Worm (Caenorhabditis elegans): ENCODE data around the gene T22F3.10.
A peak's percentile ranks its signal among the peaks of the same experiment; 100 is the strongest.

Gene T22F3.10

ce11 chrV:3588223-3588622 lies 23.3 kb downstream of the T22F3.10 start:
- 0 out of 2 replicates have a peak, but pooled peaks have one; percentile 49 for TF ChIP-seq mxl-2 (GFP tag; conservative IDR thresholded peaks at IDR 0.05)
- TF ChIP-seq egl-43 (GFP tag; IDR thresholded peaks at IDR 0.05): peak; percentile 81
- TF ChIP-seq zip-2 (tag; optimal IDR thresholded peaks at IDR 0.05): no peak
- TF ChIP-seq php-3 (GFP tag; IDR thresholded peaks at IDR 0.05): 0 out of 2 replicates have a peak, but pooled peaks have one; percentile 17
- TF ChIP-seq lin-13 (GFP tag; optimal IDR thresholded peaks at IDR 0.05): peak; percentile 42
- TF ChIP-seq ctbp-1 (GFP tag; IDR thresholded peaks at IDR 0.05): 0 out of 2 replicates have a peak, but pooled peaks have one; percentile 41
- peak; percentile 6 for TF ChIP-seq lir-3 (tag; optimal IDR thresholded peaks at IDR 0.05)
- peak; percentile 51 for TF ChIP-seq lin-1 (GFP tag; IDR thresholded peaks at IDR 0.05)
- peak; percentile 75 for TF ChIP-seq lim-7 (GFP tag; IDR thresholded peaks at IDR 0.05)
- no peak for TF ChIP-seq madf-9 (GFP tag; conservative IDR thresholded peaks at IDR 0.05)
- TF ChIP-seq daf-16 (GFP tag; optimal IDR thresholded peaks at IDR 0.05): peak in 1 of 2 experiments; percentile 17
- TF ChIP-seq daf-16 (tag; optimal IDR thresholded peaks at IDR 0.05): peak; percentile 45
- TF ChIP-seq sdz-12 (GFP tag; optimal IDR thresholded peaks at IDR 0.05): no peak
- TF ChIP-seq lsy-2 (tag; optimal IDR thresholded peaks at IDR 0.05): peak in 1 of 2 experiments; percentile 22
- peak; percentile 48; the same call in 1 of the 2 replicates for TF ChIP-seq F26F4.8 (GFP tag; conservative IDR thresholded peaks at IDR 0.05)
- no peak for TF ChIP-seq attf-4 (tag; optimal IDR thresholded peaks at IDR 0.05)
- peak; percentile 84 for TF ChIP-seq dmd-8 (GFP tag; IDR thresholded peaks at IDR 0.05)
- no peak for TF ChIP-seq daf-8 (GFP tag; IDR thresholded peaks at IDR 0.05)
- TF ChIP-seq vab-7 (GFP tag; IDR thresholded peaks at IDR 0.05): peak; percentile 58; the same call in 1 of the 2 replicates
- TF ChIP-seq T26A8.4 (GFP tag; IDR thresholded peaks at IDR 0.05): peak; percentile 63
- no peak for TF ChIP-seq pqm-1 (tag; optimal IDR thresholded peaks at IDR 0.05)
- TF ChIP-seq mes-2 (tag; optimal IDR thresholded peaks at IDR 0.05; ENCODE audit: poor library complexity, severe bottlenecking): peak; percentile 35
- peak; percentile 55; the same call in 1 of the 2 replicates for TF ChIP-seq tra-1 (GFP tag; IDR thresholded peaks at IDR 0.05)
- peak; percentile 47; the same call in 1 of the 2 replicates for TF ChIP-seq snpc-1.2 (GFP tag; IDR thresholded peaks at IDR 0.05)
- TF ChIP-seq Y105C5A.15 (GFP tag; IDR thresholded peaks at IDR 0.05): 0 out of 2 replicates have a peak, but pooled peaks have one; percentile 18
- peak; percentile 64 for TF ChIP-seq lin-38 (GFP tag; IDR thresholded peaks at IDR 0.05)
- TF ChIP-seq ceh-20 (GFP tag; IDR thresholded peaks at IDR 0.05): peak; percentile 54; the same call in 1 of the 2 replicates
- TF ChIP-seq nhr-42 (GFP tag; IDR thresholded peaks at IDR 0.05): 0 out of 2 replicates have a peak, but pooled peaks have one; percentile 24
- TF ChIP-seq hmg-1.1 (GFP tag; IDR thresholded peaks at IDR 0.05): peak; percentile 44; the same call in 1 of the 2 replicates
- TF ChIP-seq gei-8 (GFP tag; optimal IDR thresholded peaks at IDR 0.05): no peak
- 0 out of 2 replicates have a peak, but pooled peaks have one; percentile 7 for TF ChIP-seq ceh-44 (GFP tag; IDR thresholded peaks at IDR 0.05)
- 0 out of 2 replicates have a peak, but pooled peaks have one; percentile 36 for TF ChIP-seq arid-1 (GFP tag; conservative IDR thresholded peaks at IDR 0.05)
- 0 out of 2 replicates have a peak, but pooled peaks have one; percentile 42 for TF ChIP-seq D1046.2 (GFP tag; IDR thresholded peaks at IDR 0.05)
- peak; percentile 70 for TF ChIP-seq Y48G9A.11 (GFP tag; IDR thresholded peaks at IDR 0.05)
- no peak for TF ChIP-seq cey-2 (tag; optimal IDR thresholded peaks at IDR 0.05; ENCODE audit: borderline replicate concordance, insufficient read depth)
- TF ChIP-seq dmd-6 (GFP tag; IDR thresholded peaks at IDR 0.05): peak; percentile 24
- TF ChIP-seq madf-5 (GFP tag; IDR thresholded peaks at IDR 0.05): peak in 1 of 2 experiments; percentile 63; a peak in 1 of 4 replicates

ce11 chrV:3587633-3588032 lies 23.9 kb downstream of the T22F3.10 start:
- TF ChIP-seq pha-4 (GFP tag; IDR thresholded peaks at IDR 0.05) (0 out of 2 replicates have a peak, but pooled peaks have one; percentile 22), pha-4 (tag; optimal IDR thresholded peaks at IDR 0.05) (no peak), nhr-28 (tag; optimal IDR thresholded peaks at IDR 0.05) (no peak), dve-1 (tag; optimal IDR thresholded peaks at IDR 0.05; ENCODE audit: insufficient read depth) (peak; percentile 23), Y48G9A.11 (GFP tag; IDR thresholded peaks at IDR 0.05) (0 out of 2 replicates have a peak, but pooled peaks have one; percentile 22), hmg-1.1 (GFP tag; IDR thresholded peaks at IDR 0.05) (0 out of 2 replicates have a peak, but pooled peaks have one; percentile 15), lir-3 (tag; optimal IDR thresholded peaks at IDR 0.05) (no peak), ZK337.2 (GFP tag; IDR thresholded peaks at IDR 0.05) (0 out of 2 replicates have a peak, but pooled peaks have one; percentile 18), dpl-1 (GFP tag; optimal IDR thresholded peaks at IDR 0.05) (peak; percentile 27), hlh-30 (tag; optimal IDR thresholded peaks at IDR 0.05; ENCODE audit: insufficient read depth) (no peak), lin-29 (GFP tag; IDR thresholded peaks at IDR 0.05) (no peak), lin-38 (GFP tag; IDR thresholded peaks at IDR 0.05) (peak; percentile 55), lsy-2 (tag; optimal IDR thresholded peaks at IDR 0.05) (peak in 1 of 2 experiments; percentile 29), mes-2 (tag; optimal IDR thresholded peaks at IDR 0.05; ENCODE audit: poor library complexity, severe bottlenecking) (peak; percentile 75), lin-13 (GFP tag; optimal IDR thresholded peaks at IDR 0.05) (no peak), set-16 (GFP tag; IDR thresholded peaks at IDR 0.05) (peak; percentile 35), daf-12 (tag; optimal IDR thresholded peaks at IDR 0.05) (no peak), aha-1 (tag) (peak; percentile 75)

Measured in whole organism, L4 larva.